Worm (Caenorhabditis elegans): ENCODE results near the gene mfsd-8.
"Not testable (repeated sequence)": the region's sequence is repeated elsewhere in the genome, so short reads cannot be mapped to it uniquely, and the experiment has no call there.

The mfsd-8 gene

ce11 chrIII:3323906-3324305 is 41.8 kb downstream of the mfsd-8 start (continued):
- peak; percentile 15 for TF ChIP-seq F49E8.2 (tag; optimal IDR thresholded peaks at IDR 0.05; ENCODE audit: borderline replicate concordance)
- TF ChIP-seq dpl-1 (GFP tag; optimal IDR thresholded peaks at IDR 0.05) = peak; percentile 70
- no peak for TF ChIP-seq nhr-10 (tag; optimal IDR thresholded peaks at IDR 0.05)
- peak; percentile 34; the same call in 1 of the 2 replicates for TF ChIP-seq arid-1 (GFP tag; conservative IDR thresholded peaks at IDR 0.05)
- no peak for TF ChIP-seq ceh-32 (tag; optimal IDR thresholded peaks at IDR 0.05; ENCODE audit: poor library complexity)
- no peak for TF ChIP-seq snpc-1.2 (GFP tag; IDR thresholded peaks at IDR 0.05)
- peak; percentile 66 for TF ChIP-seq ama-1 (optimal IDR thresholded peaks at IDR 0.05)
- peak; percentile 52 for TF ChIP-seq hlh-30 (tag; optimal IDR thresholded peaks at IDR 0.05; ENCODE audit: insufficient read depth)
- TF ChIP-seq mes-2 (tag; optimal IDR thresholded peaks at IDR 0.05; ENCODE audit: poor library complexity, severe bottlenecking) = peak; percentile 83
- peak; percentile 8 for TF ChIP-seq spr-1 (tag; optimal IDR thresholded peaks at IDR 0.05)
- no peak for TF ChIP-seq snpc-4 (tag; optimal IDR thresholded peaks at IDR 0.05)
- TF ChIP-seq vab-7 (GFP tag; IDR thresholded peaks at IDR 0.05) = 0 out of 2 replicates have a peak, but pooled peaks have one; percentile 23
- peak; percentile 15 for TF ChIP-seq rbr-2 (tag; optimal IDR thresholded peaks at IDR 0.05)
- no peak for TF ChIP-seq cey-2 (tag; optimal IDR thresholded peaks at IDR 0.05; ENCODE audit: borderline replicate concordance, insufficient read depth)
- peak; percentile 59 for TF ChIP-seq T20F7.1 (GFP tag; optimal IDR thresholded peaks at IDR 0.05)
- no peak for TF ChIP-seq R02D3.7 (tag; optimal IDR thresholded peaks at IDR 0.05)
- TF ChIP-seq nhr-102 (tag; optimal IDR thresholded peaks at IDR 0.05) = peak; percentile 9

- TF ChIP-seq aha-1 (tag) (peak; percentile 94), ztf-11 (tag; optimal IDR thresholded peaks at IDR 0.05) (no peak)
Observed at ce11 chrIII:3329467-3329866, 47.4 kb downstream of the mfsd-8 start.

DNA sequence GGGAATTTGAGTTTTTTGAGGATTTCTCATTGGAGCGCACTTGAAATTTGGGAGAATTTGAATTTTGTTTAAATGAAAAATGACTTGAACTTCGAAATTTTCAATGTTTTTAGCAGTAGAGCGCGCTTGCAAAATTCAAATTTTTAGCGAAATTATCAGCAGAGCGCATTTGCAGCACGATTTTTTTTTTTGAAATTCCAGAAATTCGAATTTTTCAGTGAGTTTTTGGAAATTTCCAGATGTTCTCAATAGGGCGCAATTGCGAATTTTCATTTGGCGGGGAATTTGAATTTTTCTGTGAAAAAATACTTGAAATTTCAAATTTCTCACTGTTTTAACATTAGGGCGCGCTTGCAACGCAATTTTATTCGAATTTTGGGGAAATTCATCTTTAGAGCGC is 49.7 kb downstream of the mfsd-8 start:
- no peak for TF ChIP-seq fkh-10 (GFP tag; optimal IDR thresholded peaks at IDR 0.05)
- TF ChIP-seq lin-38 (GFP tag; IDR thresholded peaks at IDR 0.05) = peak; percentile 87
- no peak for TF ChIP-seq nhr-41 (GFP tag; IDR thresholded peaks at IDR 0.05)
- no peak for TF ChIP-seq zip-2 (tag; optimal IDR thresholded peaks at IDR 0.05)
- no peak for TF ChIP-seq arid-1 (GFP tag; conservative IDR thresholded peaks at IDR 0.05)
- TF ChIP-seq lsy-2 (tag; optimal IDR thresholded peaks at IDR 0.05) = no peak
- no peak for TF ChIP-seq ceh-82 (tag; optimal IDR thresholded peaks at IDR 0.05)
- TF ChIP-seq rbr-2 (tag; optimal IDR thresholded peaks at IDR 0.05) = no peak
- no peak for TF ChIP-seq nhr-237 (tag; optimal IDR thresholded peaks at IDR 0.05)
- no peak for TF ChIP-seq mes-2 (tag; optimal IDR thresholded peaks at IDR 0.05; ENCODE audit: poor library complexity, severe bottlenecking)
- TF ChIP-seq hif-1 (tag; optimal IDR thresholded peaks at IDR 0.05) = no peak
- TF ChIP-seq F49E8.2 (tag; optimal IDR thresholded peaks at IDR 0.05; ENCODE audit: borderline replicate concordance) = peak; percentile 42
- TF ChIP-seq nhr-77 (tag; optimal IDR thresholded peaks at IDR 0.05) = no peak
- no peak for TF ChIP-seq spr-3 (GFP tag; optimal IDR thresholded peaks at IDR 0.05)
- TF ChIP-seq lim-7 (GFP tag; IDR thresholded peaks at IDR 0.05) = no peak
- peak; percentile 23 for TF ChIP-seq unc-130 (GFP tag; optimal IDR thresholded peaks at IDR 0.05)

- not testable (repeated sequence) for TF ChIP-seq fos-1 (tag; optimal IDR thresholded peaks at IDR 0.05); ztf-7 (tag; optimal IDR thresholded peaks at IDR 0.05); ZK337.2 (GFP tag; IDR thresholded peaks at IDR 0.05)
Observed at ce11 chrIII:3332736-3333135, 50.6 kb downstream of the mfsd-8 start, which contains the start of gene Y53G8AR.1. Gene Y53G8AR.1, plus strand, starts transcription at chrIII:3333036.

- peak; percentile 28; the same call in 1 of the 2 replicates for TF ChIP-seq set-16 (GFP tag; IDR thresholded peaks at IDR 0.05)
Observed at ce11 chrIII:3334264-3334663, 52.2 kb downstream of the mfsd-8 start.

All from whole organism, L4 larva.